Fruit fly (Drosophila melanogaster): ENCODE results near the gene CG5139.

The CG5139 gene

dm6 chr2L:1158519-1159319 lies 40.3 kb downstream of the CG5139 start, which contains the start of gene Tango14:
Gene Tango14, plus strand, starts transcription at chr2L:1158661.
- TF ChIP-seq h (optimal IDR thresholded peaks at IDR 0.05) (no peak), insv (optimal IDR thresholded peaks at IDR 0.05) (no peak), ttk (optimal IDR thresholded peaks at IDR 0.05) (no peak), Myc (optimal IDR thresholded peaks at IDR 0.05) (no peak), psq (optimal IDR thresholded peaks at IDR 0.05) (no peak), Sin3A (optimal IDR thresholded peaks at IDR 0.05) (no peak)

dm6 chr2L:1157679-1158518 lies 41.2 kb downstream of the CG5139 start, which contains the start of gene capt:
Gene capt, minus strand, starts transcription at chr2L:1158262.
- TF ChIP-seq psq (optimal IDR thresholded peaks at IDR 0.05) (no peak), Sin3A (optimal IDR thresholded peaks at IDR 0.05) (peak; percentile 89)

dm6 chr2L:1157357-1157678 lies 41.7 kb downstream of the CG5139 start:
- TF ChIP-seq ttk (optimal IDR thresholded peaks at IDR 0.05) (no peak), psq (optimal IDR thresholded peaks at IDR 0.05) (no peak), Sin3A (optimal IDR thresholded peaks at IDR 0.05) (no peak), insv (optimal IDR thresholded peaks at IDR 0.05) (no peak), h (optimal IDR thresholded peaks at IDR 0.05) (no peak), Myc (optimal IDR thresholded peaks at IDR 0.05) (no peak)

- TF ChIP-seq insv (optimal IDR thresholded peaks at IDR 0.05) (no peak), psq (optimal IDR thresholded peaks at IDR 0.05) (no peak), h (optimal IDR thresholded peaks at IDR 0.05) (no peak), Myc (optimal IDR thresholded peaks at IDR 0.05) (no peak), ttk (optimal IDR thresholded peaks at IDR 0.05) (no peak), Sin3A (optimal IDR thresholded peaks at IDR 0.05) (no peak)
Observed at dm6 chr2L:1156592-1157249, 42.3 kb downstream of the CG5139 start.

dm6 chr2L:1152693-1153092 lies 46.4 kb downstream of the CG5139 start:
- TF ChIP-seq psq (optimal IDR thresholded peaks at IDR 0.05): no peak
- TF ChIP-seq Myc (optimal IDR thresholded peaks at IDR 0.05): no peak

- no peak for TF ChIP-seq h (optimal IDR thresholded peaks at IDR 0.05)
- no peak for TF ChIP-seq psq (optimal IDR thresholded peaks at IDR 0.05)
- TF ChIP-seq insv (optimal IDR thresholded peaks at IDR 0.05): no peak
- no peak for TF ChIP-seq Sin3A (optimal IDR thresholded peaks at IDR 0.05)
- no peak for TF ChIP-seq ttk (optimal IDR thresholded peaks at IDR 0.05)
Observed at dm6 chr2L:1150554-1150953, 48.5 kb downstream of the CG5139 start, which contains the start of the genes Tfb4 and Vps29. Gene Tfb4, minus strand, starts transcription at chr2L:1150677. Gene Vps29, plus strand, starts transcription at chr2L:1150766.
